Worm (Caenorhabditis elegans): Measurements from ENCODE around the gene C01F6.14.

The C01F6.14 gene

ce11 chrIV:9092011-9092410 lies 11.9 kb downstream of the C01F6.14 start:
- TF ChIP-seq madf-3 (GFP tag; IDR thresholded peaks at IDR 0.05) (0 out of 2 replicates have a peak, but pooled peaks have one; percentile 17), lin-40 (tag; optimal IDR thresholded peaks at IDR 0.05) (peak; percentile 2), dpl-1 (GFP tag; optimal IDR thresholded peaks at IDR 0.05) (no peak)

ce11 chrIV:9090538-9091195 lies 13.3 kb downstream of the C01F6.14 start:
- TF ChIP-seq F55B11.4 (tag; optimal IDR thresholded peaks at IDR 0.05; ENCODE audit: borderline replicate concordance, insufficient read depth) (no peak), mcd-1 (GFP tag; IDR thresholded peaks at IDR 0.05) (no peak), lin-54 (GFP tag; optimal IDR thresholded peaks at IDR 0.05) (no peak), lsl-1 (GFP tag; optimal IDR thresholded peaks at IDR 0.05) (no peak)

ce11 chrIV:9088294-9088693 lies 15.6 kb downstream of the C01F6.14 start, which contains the start of gene msa-1:
msa-1 (plus strand) TSS chrIV:9088594.
- TF ChIP-seq K11D2.4 (GFP tag; IDR thresholded peaks at IDR 0.05) (0 out of 2 replicates have a peak, but pooled peaks have one; percentile 14), xnd-1 (tag; optimal IDR thresholded peaks at IDR 0.05) (no peak)

ce11 chrIV:9082055-9082454 lies 21.9 kb downstream of the C01F6.14 start, which contains the start of gene twk-8:
twk-8 (plus strand) TSS chrIV:9082355.
- no peak for TF ChIP-seq ceh-58 (GFP tag; IDR thresholded peaks at IDR 0.05)
- no peak for TF ChIP-seq let-526 (GFP tag; IDR thresholded peaks at IDR 0.05)
- no peak for TF ChIP-seq hlh-26 (GFP tag; conservative IDR thresholded peaks at IDR 0.05)
- TF ChIP-seq ccch-3 (GFP tag; optimal IDR thresholded peaks at IDR 0.05), result no peak
- TF ChIP-seq F57C9.4 (tag; optimal IDR thresholded peaks at IDR 0.05), result no peak
- no peak for TF ChIP-seq F10E7.11 (tag; optimal IDR thresholded peaks at IDR 0.05)
- TF ChIP-seq attf-5 (GFP tag; optimal IDR thresholded peaks at IDR 0.05), result no peak
- TF ChIP-seq lin-54 (GFP tag; optimal IDR thresholded peaks at IDR 0.05), result no peak
- no peak for TF ChIP-seq ceh-27 (GFP tag; optimal IDR thresholded peaks at IDR 0.05)
- TF ChIP-seq C06A6.2 (GFP tag; conservative IDR thresholded peaks at IDR 0.05), result no peak
- TF ChIP-seq ztf-26 (tag; optimal IDR thresholded peaks at IDR 0.05), result no peak
- TF ChIP-seq nfya-1 (tag; optimal IDR thresholded peaks at IDR 0.05; ENCODE audit: borderline replicate concordance, insufficient read depth), result no peak
- no peak for TF ChIP-seq Y56A3A.18 (GFP tag; IDR thresholded peaks at IDR 0.05)
- TF ChIP-seq lin-35 (GFP tag; optimal IDR thresholded peaks at IDR 0.05), result no peak
- no peak for TF ChIP-seq ztf-22 (GFP tag; optimal IDR thresholded peaks at IDR 0.05)

ce11 chrIV:9080201-9080600 lies 23.7 kb downstream of the C01F6.14 start:
- no peak for TF ChIP-seq ztf-3 (GFP tag; optimal IDR thresholded peaks at IDR 0.05)
- no peak for TF ChIP-seq B0035.1 (tag; optimal IDR thresholded peaks at IDR 0.05)
- no peak for TF ChIP-seq egl-18 (GFP tag; IDR thresholded peaks at IDR 0.05)
- TF ChIP-seq sdz-38 (tag; optimal IDR thresholded peaks at IDR 0.05), result no peak

ce11 chrIV:9079330-9079729 lies 24.6 kb downstream of the C01F6.14 start:
- TF ChIP-seq lsl-1 (GFP tag; optimal IDR thresholded peaks at IDR 0.05), result no peak
- no peak for TF ChIP-seq egrh-3 (GFP tag; IDR thresholded peaks at IDR 0.05)
- TF ChIP-seq hmg-1.2 (GFP tag; IDR thresholded peaks at IDR 0.05), result peak; percentile 38; the same call in 1 of the 2 replicates
- TF ChIP-seq lin-40 (tag; optimal IDR thresholded peaks at IDR 0.05), result no peak
- no peak for TF ChIP-seq ztf-26 (tag; optimal IDR thresholded peaks at IDR 0.05)
- TF ChIP-seq T26A5.8 (tag; optimal IDR thresholded peaks at IDR 0.05), result no peak
- TF ChIP-seq nhr-179 (tag; optimal IDR thresholded peaks at IDR 0.05), result no peak
- TF ChIP-seq K11D2.4 (GFP tag; IDR thresholded peaks at IDR 0.05), result no peak
- no peak for TF ChIP-seq fkh-3 (tag; optimal IDR thresholded peaks at IDR 0.05)

All from whole organism, young adult.